Worm (Caenorhabditis elegans) whole organism, young adult: ENCODE data around the gene his-18.

Source experiments
- F10E7.11 ChIP-seq: sonication (generic microtip); optimal IDR thresholded peaks from 2 replicates; lab custom pipeline; 2017; ENCODE audit warnings: mild to moderate bottlenecking, missing genetic modification characterization, moderate library complexity, missing compliant biosample characterization
- dpl-1 ChIP-seq: fragments of 150-350 bp; optimal IDR thresholded peaks from 2 replicates; lab custom pipeline; 2014; ENCODE audit warnings: missing biosample characterization, missing genetic modification reagents, missing genetic modification characterization
- lsy-27 ChIP-seq: sonication (generic microtip); optimal IDR thresholded peaks from 2 replicates; lab custom pipeline; 2017; ENCODE audit warnings: missing genetic modification characterization, mild to moderate bottlenecking, missing compliant biosample characterization, antibody characterized with exemption, missing genotype, borderline replicate concordance; ENCODE audit not compliant: insufficient read depth
- mel-28 ChIP-seq: sonication (generic microtip); optimal IDR thresholded peaks from 2 replicates; lab custom pipeline; 2016; ENCODE audit warnings: borderline replicate concordance, mild to moderate bottlenecking, missing genetic modification characterization, missing compliant biosample characterization
- nfya-1 ChIP-seq: sonication (generic microtip); optimal IDR thresholded peaks from 2 replicates; lab custom pipeline; 2017; ENCODE audit warnings: antibody characterized with exemption, missing compliant biosample characterization, missing genetic modification characterization, borderline replicate concordance; ENCODE audit not compliant: insufficient read depth
- nhr-90 ChIP-seq: sonication (generic microtip); optimal IDR thresholded peaks from 2 replicates; lab custom pipeline; 2016; ENCODE audit warnings: missing genotype, mild to moderate bottlenecking, missing genetic modification characterization, missing compliant biosample characterization
- snpc-1.3 ChIP-seq: sonication (generic microtip); optimal IDR thresholded peaks from 2 replicates; lab custom pipeline; 2017; ENCODE audit warnings: missing genetic modification characterization, mild to moderate bottlenecking, missing compliant biosample characterization, antibody characterized with exemption, moderate library complexity, missing genotype, missing genetic modification reagents; ENCODE audit not compliant: insufficient read depth
- snpc-4 ChIP-seq, 5 experiments: fragments of 150-350 bp in 1 of 5; sonication (generic microtip) in 4 of 5; optimal IDR thresholded peaks; 2 replicates each; lab custom pipeline; 2014 to 2018; ENCODE audit warnings: missing genetic modification characterization in 5 of 5, missing biosample characterization in 3 of 5, antibody characterized with exemption in 2 of 5, mild to moderate bottlenecking in 2 of 5, missing compliant biosample characterization in 2 of 5, missing genotype in 2 of 5, moderate library complexity in 2 of 5, missing genetic modification reagents in 1 of 5
- unc-62 ChIP-seq: fragments of 150-350 bp; optimal IDR thresholded peaks from 2 replicates; lab custom pipeline; 2014; ENCODE audit warnings: missing biosample characterization, missing genetic modification reagents, missing genetic modification characterization
- xnd-1 ChIP-seq: sonication (generic microtip); optimal IDR thresholded peaks from 2 replicates; lab custom pipeline; 2016; ENCODE audit warnings: missing genotype, missing genetic modification reagents, missing genetic modification characterization, missing compliant biosample characterization
- zim-3 ChIP-seq: sonication (generic microtip); optimal IDR thresholded peaks from 2 replicates; lab custom pipeline; 2017; ENCODE audit warnings: mild to moderate bottlenecking, missing genetic modification characterization, moderate library complexity, missing compliant biosample characterization
- ztf-18 ChIP-seq: sonication (generic microtip); optimal IDR thresholded peaks from 2 replicates; lab custom pipeline; 2016; ENCODE audit warnings: missing genotype, mild to moderate bottlenecking, missing genetic modification characterization, missing compliant biosample characterization

- TF ChIP-seq dpl-1, result no peak
- TF ChIP-seq snpc-1.3 (tag; lab: Kevin White, UChicago), result no peak
- TF ChIP-seq xnd-1 (tag; lab: Kevin White, UChicago), result no peak
- TF ChIP-seq nfya-1 (tag; lab: Kevin White, UChicago), result no peak
- TF ChIP-seq mel-28 (tag; lab: Kevin White, UChicago), result no peak
- TF ChIP-seq zim-3 (tag; lab: Kevin White, UChicago), result no peak
- no peak for TF ChIP-seq F10E7.11 (tag; lab: Kevin White, UChicago)
- no peak for TF ChIP-seq snpc-4 (GFP tag; optimal IDR thresholded peaks at IDR 0.05; lab: Kevin White, UChicago)
- no peak for TF ChIP-seq snpc-4 (tag; optimal IDR thresholded peaks at IDR 0.05; lab: Kevin White, UChicago)
- no peak for TF ChIP-seq unc-62
- no peak for TF ChIP-seq ztf-18 (tag; lab: Kevin White, UChicago)
- TF ChIP-seq lsy-27 (tag; lab: Kevin White, UChicago), result no peak
- no peak for TF ChIP-seq nhr-90 (tag; lab: Kevin White, UChicago)
Measured at ce11 chrV:8944481-8944880, 46.5 kb downstream of the his-18 start.
